Worm (Caenorhabditis elegans) whole organism, L1 larva: ENCODE results near the gene F38C2.1.

Experiments
- C16A3.4 ChIP-seq: fragments of 150-350 bp; optimal IDR thresholded peaks from 2 replicates; lab custom pipeline; 2014; ENCODE audit warnings: missing biosample characterization, missing genetic modification characterization
- F16B12.6 ChIP-seq: fragments of 150-350 bp; optimal IDR thresholded peaks from 2 replicates; lab custom pipeline; 2014; ENCODE audit warnings: missing biosample characterization, missing genetic modification characterization
- aly-2 ChIP-seq: fragments of 150-350 bp; optimal IDR thresholded peaks from 2 replicates; lab custom pipeline; 2014; ENCODE audit warnings: missing biosample characterization, missing genetic modification characterization
- ama-1 ChIP-seq: fragments of 150-350 bp; optimal IDR thresholded peaks from 2 replicates; lab custom pipeline; 2014
- ceh-82 ChIP-seq, 3 experiments: fragments of 150-350 bp in 1 of 3; sonication (generic microtip) in 2 of 3; optimal IDR thresholded peaks; 2 replicates each; lab custom pipeline; 2014 to 2017; ENCODE audit warnings: missing biosample characterization in 3 of 3, missing genetic modification characterization in 3 of 3
- ces-1 ChIP-seq: fragments of 150-350 bp; optimal IDR thresholded peaks from 2 replicates; lab custom pipeline; 2014; ENCODE audit warnings: missing biosample characterization, missing genetic modification reagents, missing genetic modification characterization
- dpl-1 ChIP-seq, 3 experiments: fragments of 150-350 bp in 2 of 3; sonication (generic microtip) in 1 of 3; optimal IDR thresholded peaks; 2 replicates each; lab custom pipeline; 2014 to 2017; ENCODE audit warnings: missing biosample characterization in 3 of 3, missing genetic modification characterization in 3 of 3, missing genetic modification reagents in 3 of 3
- dsc-1 ChIP-seq: sonication (generic microtip); optimal IDR thresholded peaks from 2 replicates; lab custom pipeline; 2016; ENCODE audit warnings: mild to moderate bottlenecking, missing genetic modification characterization, missing compliant biosample characterization
- efl-1 ChIP-seq, 4 experiments: fragments of 150-350 bp; optimal IDR thresholded peaks in 3 of 4; peaks in 1 of 4; 1 replicate in 1 of 4; 2 replicates in 3 of 4; lab custom pipeline; 2014; ENCODE audit warnings: missing biosample characterization in 2 of 4, missing genetic modification characterization in 2 of 4, missing genetic modification reagents in 2 of 4
- efl-3 ChIP-seq: fragments of 200-800 bp; sonication (Bioruptor generic); optimal IDR thresholded peaks from 2 replicates; lab custom pipeline; 2018; ENCODE audit warnings: mild to moderate bottlenecking, missing genetic modification characterization, missing compliant biosample characterization
- elt-2 ChIP-seq: sonication (generic microtip); optimal IDR thresholded peaks from 2 replicates; lab custom pipeline; 2016; ENCODE audit warnings: missing genetic modification characterization, mild to moderate bottlenecking, inconsistent platforms, missing compliant biosample characterization, missing genetic modification reagents
- fkh-4 ChIP-seq: sonication (generic microtip); optimal IDR thresholded peaks from 2 replicates; lab custom pipeline; 2016; ENCODE audit warnings: missing compliant biosample characterization, missing genetic modification characterization, borderline replicate concordance
- grh-1 ChIP-seq: fragments of 200-800 bp; sonication (Bioruptor generic); IDR thresholded peaks from 2 replicates; pipeline ENCODE4 v1.3.6; 2022; ENCODE audit warnings: missing genetic modification reagents, missing genetic modification characterization, missing compliant biosample characterization
- irx-1 ChIP-seq: sonication (generic microtip); optimal IDR thresholded peaks from 2 replicates; lab custom pipeline; 2016; ENCODE audit warnings: missing genetic modification characterization, missing compliant biosample characterization
- jun-1 ChIP-seq: fragments of 150-350 bp; optimal IDR thresholded peaks from 2 replicates; lab custom pipeline; 2014; ENCODE audit warnings: missing biosample characterization, missing genetic modification reagents, missing genetic modification characterization
- lir-3 ChIP-seq: sonication (generic microtip); optimal IDR thresholded peaks from 2 replicates; lab custom pipeline; 2016; ENCODE audit warnings: mild to moderate bottlenecking, missing genetic modification characterization, moderate library complexity, missing compliant biosample characterization; ENCODE audit not compliant: poor library complexity
- mab-9 ChIP-seq: fragments of 200-800 bp; sonication (Bioruptor generic); IDR thresholded peaks from 2 replicates; pipeline ENCODE4 v1.3.6; 2022; ENCODE audit warnings: missing genetic modification reagents, missing genetic modification characterization, missing compliant biosample characterization
- mdl-1 ChIP-seq, 2 experiments: fragments of 150-350 bp; optimal IDR thresholded peaks; 2 replicates each; lab custom pipeline; 2014 to 2017; ENCODE audit warnings: missing biosample characterization in 2 of 2, missing genetic modification characterization in 2 of 2, inconsistent platforms in 1 of 2
- mep-1 ChIP-seq: fragments of 150-350 bp; optimal IDR thresholded peaks from 2 replicates; lab custom pipeline; 2014; ENCODE audit warnings: missing biosample characterization, missing genetic modification characterization
- nhr-11 ChIP-seq: fragments of 150-350 bp; optimal IDR thresholded peaks from 2 replicates; lab custom pipeline; 2014; ENCODE audit warnings: missing biosample characterization, missing genetic modification characterization
- nhr-20 ChIP-seq: sonication (generic microtip); optimal IDR thresholded peaks from 2 replicates; lab custom pipeline; 2016; ENCODE audit warnings: mild to moderate bottlenecking, missing genetic modification characterization, missing compliant biosample characterization
- nhr-71 ChIP-seq: sonication (generic microtip); optimal IDR thresholded peaks from 2 replicates; lab custom pipeline; 2016; ENCODE audit warnings: mild to moderate bottlenecking, missing genetic modification characterization, moderate library complexity, missing compliant biosample characterization
- nhr-77 ChIP-seq: fragments of 150-350 bp; optimal IDR thresholded peaks from 2 replicates; lab custom pipeline; 2014; ENCODE audit warnings: missing biosample characterization, missing genetic modification characterization
- pqm-1 ChIP-seq: sonication (generic microtip); optimal IDR thresholded peaks from 3 replicates; lab custom pipeline; 2017; ENCODE audit warnings: missing biosample characterization, missing genetic modification characterization
- rnt-1 ChIP-seq: sonication (generic microtip); optimal IDR thresholded peaks from 2 replicates; lab custom pipeline; 2016; ENCODE audit warnings: mild to moderate bottlenecking, missing genetic modification characterization, moderate library complexity, missing compliant biosample characterization
- skn-1 ChIP-seq: fragments of 150-350 bp; optimal IDR thresholded peaks from 2 replicates; lab custom pipeline; 2014; ENCODE audit warnings: missing biosample characterization, missing genetic modification characterization
- snpc-4 ChIP-seq: fragments of 150-350 bp; optimal IDR thresholded peaks from 2 replicates; lab custom pipeline; 2014; ENCODE audit warnings: missing biosample characterization, missing genetic modification characterization
- sup-37 ChIP-seq: fragments of 200-800 bp; sonication (Bioruptor generic); optimal IDR thresholded peaks from 2 replicates; lab custom pipeline; 2018; ENCODE audit warnings: mild to moderate bottlenecking, missing genetic modification characterization, missing compliant biosample characterization
- tbx-2 ChIP-seq: sonication (generic microtip); optimal IDR thresholded peaks from 2 replicates; lab custom pipeline; 2016; ENCODE audit warnings: missing genetic modification characterization, missing compliant biosample characterization
- unc-30 ChIP-seq: sonication (generic microtip); optimal IDR thresholded peaks from 2 replicates; lab custom pipeline; 2017; ENCODE audit warnings: missing biosample characterization, missing genetic modification characterization
- unc-86 ChIP-seq: sonication (generic microtip); optimal IDR thresholded peaks from 2 replicates; lab custom pipeline; 2016; ENCODE audit warnings: missing genetic modification characterization, missing compliant biosample characterization
- unc-98 ChIP-seq: fragments of 200-800 bp; sonication (Bioruptor generic); IDR thresholded peaks from 2 replicates; pipeline ENCODE4 v1.3.6; 2022; ENCODE audit warnings: missing genetic modification characterization, missing compliant biosample characterization
- vab-15 ChIP-seq: sonication (generic microtip); optimal IDR thresholded peaks from 2 replicates; lab custom pipeline; 2017; ENCODE audit warnings: missing genotype, mild to moderate bottlenecking, missing genetic modification characterization, missing compliant biosample characterization
- ztf-11 ChIP-seq, 2 experiments: sonication (generic microtip); optimal IDR thresholded peaks; 2 replicates each; lab custom pipeline; 2016 to 2017; ENCODE audit warnings: missing genetic modification characterization in 2 of 2, missing biosample characterization in 1 of 2, missing compliant biosample characterization in 1 of 2

Gene F38C2.1

ce11 chrIV:16277902-16278301, 30.7 kb downstream of the F38C2.1 start, which contains the start of gene ccch-2:
Gene ccch-2, plus strand, starts transcription at chrIV:16278202.
- no peak for TF ChIP-seq sup-37 (GFP tag; lab: Kevin White, UChicago)
- no peak for TF ChIP-seq nhr-11 (tag; lab: Kevin White, UChicago)
- TF ChIP-seq irx-1 (tag; lab: Kevin White, UChicago), result no peak
- TF ChIP-seq lir-3 (tag; lab: Kevin White, UChicago), result no peak
- TF ChIP-seq ces-1 (GFP tag; lab: Kevin White, UChicago), result no peak
- no peak for TF ChIP-seq rnt-1 (tag; lab: Kevin White, UChicago)
- TF ChIP-seq efl-3 (GFP tag; lab: Kevin White, UChicago), result no peak

ce11 chrIV:16280614-16281013, 33.4 kb downstream of the F38C2.1 start, which contains the start of gene clec-191:
Gene clec-191, minus strand, starts transcription at chrIV:16280714.
- TF ChIP-seq mep-1, result no peak

DNA sequence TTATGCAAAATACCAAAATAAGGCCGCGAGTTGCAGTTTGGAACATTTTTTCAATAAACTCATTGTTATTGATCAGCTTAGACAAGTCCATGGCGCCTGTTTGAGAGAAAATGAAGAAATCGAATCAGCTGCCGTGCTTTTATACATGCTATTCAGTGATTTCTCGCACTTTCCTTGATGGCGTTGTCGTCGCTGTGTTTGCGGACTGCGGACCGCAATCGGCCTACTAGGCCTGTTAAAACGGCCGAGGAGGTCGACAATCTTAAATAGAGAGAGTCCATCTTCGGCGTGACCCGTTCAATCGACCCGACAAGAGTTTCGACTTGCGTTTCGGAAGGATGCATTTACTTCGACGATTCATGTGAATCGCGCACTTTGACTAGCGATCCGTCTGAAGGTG, 43.5 kb downstream of the F38C2.1 start, which contains the start of gene srz-75:
srz-75 (minus strand) TSS at position 101 of the 400 bp plus-strand sequence.
- TF ChIP-seq ces-1 (GFP tag; lab: Kevin White, UChicago) (no peak), nhr-71 (tag; lab: Kevin White, UChicago) (no peak), efl-1 (optimal IDR thresholded peaks at IDR 0.05; lab: Kevin White, UChicago) (no peak), efl-1 (GFP tag; optimal IDR thresholded peaks at IDR 0.05 in 1 of 2; lab: Kevin White, UChicago) (no peak), jun-1 (tag; lab: Kevin White, UChicago) (no peak), vab-15 (tag; lab: Kevin White, UChicago) (no peak), F16B12.6 (tag; lab: Kevin White, UChicago) (no peak), skn-1 (tag; lab: Kevin White, UChicago) (no peak), nhr-20 (tag; lab: Kevin White, UChicago) (no peak), C16A3.4 (tag; lab: Kevin White, UChicago) (no peak)
- TF ChIP-seq, all 84 proteins: peak for 0

- TF ChIP-seq efl-1 (optimal IDR thresholded peaks at IDR 0.05; lab: Kevin White, UChicago), result no peak
- TF ChIP-seq efl-1 (GFP tag; optimal IDR thresholded peaks at IDR 0.05 in 1 of 2; lab: Kevin White, UChicago), result peak in 1 of 2 experiments; percentile 18
- TF ChIP-seq elt-2 (tag; lab: Kevin White, UChicago), result peak; percentile 34
- no peak for TF ChIP-seq dpl-1 (GFP tag; optimal IDR thresholded peaks at IDR 0.05; lab: Kevin White, UChicago)
- TF ChIP-seq pqm-1 (tag; lab: Kevin White, UChicago), result no peak
- no peak for TF ChIP-seq ceh-82 (tag; optimal IDR thresholded peaks at IDR 0.05; lab: Kevin White, UChicago)
- TF ChIP-seq, all 84 proteins: peak for 2
These were observed 46.7 kb downstream of the F38C2.1 start for ce11 chrIV:16293889-16294288.

DNA sequence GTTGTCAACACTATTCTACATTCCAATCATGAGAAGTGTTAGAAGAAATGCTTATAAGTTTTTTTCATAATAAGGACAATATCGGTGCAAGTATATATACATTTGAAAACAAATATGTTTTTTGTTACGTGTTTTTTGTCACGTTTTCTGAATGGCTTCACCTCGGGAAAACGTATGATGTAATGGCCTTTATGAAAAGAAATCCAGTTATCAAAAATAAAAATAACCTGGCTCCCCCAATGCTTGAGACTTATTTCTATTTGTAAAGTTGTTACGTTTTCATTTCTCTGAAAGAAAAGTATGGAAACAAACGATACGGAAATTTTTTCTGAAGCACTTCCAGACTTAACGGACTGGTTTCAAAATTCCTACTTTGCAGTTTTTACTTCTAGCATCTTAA, 51.6 kb downstream of the F38C2.1 start, which contains the start of gene srz-72:
srz-72 (plus strand) TSS at position 301 of the 400 bp plus-strand sequence.
- TF ChIP-seq mab-9 (GFP tag; lab: Robert Waterston, UW) (no peak), unc-30 (no peak), ztf-11 (tag; optimal IDR thresholded peaks at IDR 0.05; lab: Kevin White, UChicago) (no peak), nhr-20 (tag; lab: Kevin White, UChicago) (no peak), fkh-4 (tag; lab: Kevin White, UChicago) (no peak), ces-1 (GFP tag; lab: Kevin White, UChicago) (no peak), rnt-1 (tag; lab: Kevin White, UChicago) (no peak), unc-86 (no peak), mep-1 (no peak), nhr-77 (tag; lab: Kevin White, UChicago) (no peak), unc-98 (GFP tag; lab: Robert Waterston, UW) (no peak), aly-2 (tag; lab: Kevin White, UChicago) (no peak), grh-1 (no peak), snpc-4 (tag; lab: Kevin White, UChicago) (no peak), mdl-1 (tag; optimal IDR thresholded peaks at IDR 0.05; lab: Kevin White, UChicago) (no peak), dsc-1 (no peak), ama-1 (lab: Kevin White, UChicago) (no peak), tbx-2 (no peak)
